Worm (Caenorhabditis elegans) whole organism, L4 larva: ENCODE data around the gene M04D8.4.
A peak's percentile ranks its signal among the peaks of the same experiment; 100 is the strongest.

Experiments used
- F44E2.7 ChIP-seq: fragments of 200-800 bp; sonication (Bioruptor generic); IDR thresholded peaks from 2 replicates; pipeline ENCODE4 v2.1.2; 2022; ENCODE audit warnings: missing genetic modification characterization, missing compliant biosample characterization
- T26A8.4 ChIP-seq: fragments of 200-800 bp; sonication (Bioruptor generic); IDR thresholded peaks from 2 replicates; pipeline ENCODE4 v1.3.6; 2022; ENCODE audit warnings: missing genetic modification characterization, missing compliant biosample characterization
- Y105C5A.15 ChIP-seq: fragments of 200-800 bp; sonication (Bioruptor generic); IDR thresholded peaks from 2 replicates; pipeline ENCODE4 v1.3.6; 2022; ENCODE audit warnings: missing genetic modification characterization, missing compliant biosample characterization
- Y5F2A.4 ChIP-seq: fragments of 200-800 bp; sonication (Bioruptor generic); optimal IDR thresholded peaks from 2 replicates; lab custom pipeline; 2018; ENCODE audit warnings: mild to moderate bottlenecking, missing genetic modification characterization, missing compliant biosample characterization
- aha-1 ChIP-seq: fragments of 150-350 bp; peaks from one replicate; lab custom pipeline; 2014; ENCODE audit warnings: missing biosample characterization, missing genetic modification characterization
- aly-2 ChIP-seq: sonication (generic microtip); optimal IDR thresholded peaks from 2 replicates; lab custom pipeline; 2018; ENCODE audit warnings: missing biosample characterization, missing genetic modification characterization
- ceh-44 ChIP-seq: fragments of 200-800 bp; sonication (Bioruptor generic); IDR thresholded peaks from 2 replicates; pipeline ENCODE4 v1.3.6; 2022; ENCODE audit warnings: missing genetic modification reagents, missing genetic modification characterization, missing compliant biosample characterization
- ceh-82 ChIP-seq: sonication (generic microtip); optimal IDR thresholded peaks from 2 replicates; lab custom pipeline; 2017; ENCODE audit warnings: missing biosample characterization, missing genetic modification characterization
- cey-2 ChIP-seq: sonication (generic microtip); optimal IDR thresholded peaks from 3 replicates; lab custom pipeline; 2017; ENCODE audit warnings: missing genetic modification characterization, mild to moderate bottlenecking, missing compliant biosample characterization, antibody characterized with exemption, borderline replicate concordance; ENCODE audit not compliant: insufficient read depth
- daf-16 ChIP-seq, 3 experiments: sonication (generic microtip); optimal IDR thresholded peaks; 2 replicates each; lab custom pipeline; 2016 to 2017; ENCODE audit warnings: missing genetic modification characterization in 3 of 3, missing genetic modification reagents in 3 of 3, mild to moderate bottlenecking in 2 of 3, missing compliant biosample characterization in 2 of 3, missing biosample characterization in 1 of 3, moderate library complexity in 1 of 3
- daf-8 ChIP-seq: fragments of 200-800 bp; sonication (Bioruptor generic); IDR thresholded peaks from 2 replicates; pipeline ENCODE4 v1.3.6; 2022; ENCODE audit warnings: missing genetic modification characterization, missing compliant biosample characterization
- dmd-6 ChIP-seq: fragments of 200-800 bp; sonication (Bioruptor generic); IDR thresholded peaks from 2 replicates; pipeline ENCODE4 v1.3.6; 2022; ENCODE audit warnings: missing genetic modification reagents, missing genetic modification characterization, missing compliant biosample characterization
- duxl-1 ChIP-seq: sonication (generic microtip); optimal IDR thresholded peaks from 2 replicates; lab custom pipeline; 2016; ENCODE audit warnings: mild to moderate bottlenecking, missing genetic modification characterization, moderate library complexity, missing compliant biosample characterization; ENCODE audit not compliant: poor library complexity
- hlh-11 ChIP-seq: fragments of 200-800 bp; sonication (Bioruptor generic); optimal IDR thresholded peaks from 2 replicates; lab custom pipeline; 2018; ENCODE audit warnings: mild to moderate bottlenecking, missing genetic modification characterization, missing compliant biosample characterization
- hlh-30 ChIP-seq: sonication (generic microtip); optimal IDR thresholded peaks from 2 replicates; lab custom pipeline; 2017; ENCODE audit warnings: antibody characterized with exemption, mild to moderate bottlenecking, missing genetic modification characterization, missing compliant biosample characterization; ENCODE audit not compliant: insufficient read depth
- hmg-1.1 ChIP-seq: fragments of 200-800 bp; sonication (Bioruptor generic); IDR thresholded peaks from 2 replicates; pipeline ENCODE4 v1.3.6; 2022; ENCODE audit warnings: missing genetic modification reagents, missing genetic modification characterization, missing compliant biosample characterization
- lim-7 ChIP-seq: fragments of 200-800 bp; sonication (Bioruptor generic); IDR thresholded peaks from 2 replicates; pipeline ENCODE4 v1.3.6; 2022; ENCODE audit warnings: missing genetic modification characterization, missing compliant biosample characterization
- lin-1 ChIP-seq: fragments of 200-800 bp; sonication (Bioruptor generic); IDR thresholded peaks from 2 replicates; pipeline ENCODE4 v1.3.6; 2022; ENCODE audit warnings: missing genetic modification reagents, missing genetic modification characterization, missing compliant biosample characterization
- lin-29 ChIP-seq: fragments of 200-800 bp; sonication (Bioruptor generic); IDR thresholded peaks from 2 replicates; pipeline ENCODE4 v1.3.6; 2022; ENCODE audit warnings: missing genetic modification reagents, missing genetic modification characterization, missing compliant biosample characterization
- lir-3 ChIP-seq: sonication (generic microtip); optimal IDR thresholded peaks from 2 replicates; lab custom pipeline; 2016; ENCODE audit warnings: mild to moderate bottlenecking, missing genetic modification characterization, missing compliant biosample characterization
- lsy-2 ChIP-seq, 2 experiments: fragments of 150-350 bp in 1 of 2; sonication (generic microtip) in 1 of 2; optimal IDR thresholded peaks; 2 replicates each; lab custom pipeline; 2014 to 2017; ENCODE audit warnings: missing biosample characterization in 2 of 2, missing genetic modification characterization in 2 of 2
- nhr-11 ChIP-seq: fragments of 150-350 bp; optimal IDR thresholded peaks from 2 replicates; lab custom pipeline; 2014; ENCODE audit warnings: missing biosample characterization, missing genetic modification characterization
- nhr-111 ChIP-seq: fragments of 200-800 bp; sonication (Bioruptor generic); optimal IDR thresholded peaks from 2 replicates; lab custom pipeline; 2018; ENCODE audit warnings: mild to moderate bottlenecking, missing genetic modification characterization, missing compliant biosample characterization
- nhr-25 ChIP-seq: sonication (generic microtip); optimal IDR thresholded peaks from 2 replicates; lab custom pipeline; 2017; ENCODE audit warnings: missing genetic modification characterization, mild to moderate bottlenecking, missing compliant biosample characterization, antibody characterized with exemption, moderate library complexity, borderline replicate concordance; ENCODE audit not compliant: insufficient read depth
- nhr-42 ChIP-seq: fragments of 200-800 bp; sonication (Bioruptor generic); IDR thresholded peaks from 2 replicates; pipeline ENCODE4 v1.3.6; 2022; ENCODE audit warnings: missing genetic modification characterization, missing compliant biosample characterization
- nhr-48 ChIP-seq: sonication (generic microtip); optimal IDR thresholded peaks from 2 replicates; lab custom pipeline; 2016; ENCODE audit warnings: mild to moderate bottlenecking, missing genetic modification characterization, missing compliant biosample characterization
- nhr-6 ChIP-seq: fragments of 150-350 bp; optimal IDR thresholded peaks from 2 replicates; lab custom pipeline; 2014; ENCODE audit warnings: missing biosample characterization, missing genetic modification characterization
- nhr-76 ChIP-seq: fragments of 150-350 bp; optimal IDR thresholded peaks from 2 replicates; lab custom pipeline; 2014; ENCODE audit warnings: missing biosample characterization, missing genetic modification characterization
- pqm-1 ChIP-seq: sonication (generic microtip); optimal IDR thresholded peaks from 2 replicates; lab custom pipeline; 2017; ENCODE audit warnings: missing biosample characterization, missing genetic modification characterization
- snpc-1.2 ChIP-seq: fragments of 200-800 bp; sonication (Bioruptor generic); IDR thresholded peaks from 2 replicates; pipeline ENCODE4 v1.3.6; 2022; ENCODE audit warnings: missing genetic modification reagents, missing genetic modification characterization, missing compliant biosample characterization
- unc-130 ChIP-seq: sonication (generic microtip); optimal IDR thresholded peaks from 2 replicates; lab custom pipeline; 2016; ENCODE audit warnings: missing genetic modification reagents, missing genetic modification characterization, missing compliant biosample characterization
- unc-62 ChIP-seq, 3 experiments: fragments of 150-350 bp in 1 of 3; sonication (generic microtip); optimal IDR thresholded peaks in 2 of 3; peaks in 1 of 3; 1 replicate in 1 of 3; 2 replicates in 2 of 3; lab custom pipeline; 2014 to 2017; ENCODE audit warnings: missing biosample characterization in 3 of 3, missing genetic modification characterization in 3 of 3, missing genetic modification reagents in 3 of 3, missing genotype in 1 of 3
- vab-7 ChIP-seq: fragments of 200-800 bp; sonication (Bioruptor generic); IDR thresholded peaks from 2 replicates; pipeline ENCODE4 v1.3.6; 2022; ENCODE audit warnings: missing genetic modification reagents, missing genetic modification characterization, missing compliant biosample characterization
- zfp-2 ChIP-seq: sonication (generic microtip); optimal IDR thresholded peaks from 2 replicates; lab custom pipeline; 2016; ENCODE audit warnings: mild to moderate bottlenecking, missing genetic modification characterization, missing compliant biosample characterization
- ztf-11 ChIP-seq: fragments of 150-350 bp; optimal IDR thresholded peaks from 2 replicates; lab custom pipeline; 2014; ENCODE audit warnings: missing biosample characterization, missing genetic modification characterization

The M04D8.4 gene

DNA sequence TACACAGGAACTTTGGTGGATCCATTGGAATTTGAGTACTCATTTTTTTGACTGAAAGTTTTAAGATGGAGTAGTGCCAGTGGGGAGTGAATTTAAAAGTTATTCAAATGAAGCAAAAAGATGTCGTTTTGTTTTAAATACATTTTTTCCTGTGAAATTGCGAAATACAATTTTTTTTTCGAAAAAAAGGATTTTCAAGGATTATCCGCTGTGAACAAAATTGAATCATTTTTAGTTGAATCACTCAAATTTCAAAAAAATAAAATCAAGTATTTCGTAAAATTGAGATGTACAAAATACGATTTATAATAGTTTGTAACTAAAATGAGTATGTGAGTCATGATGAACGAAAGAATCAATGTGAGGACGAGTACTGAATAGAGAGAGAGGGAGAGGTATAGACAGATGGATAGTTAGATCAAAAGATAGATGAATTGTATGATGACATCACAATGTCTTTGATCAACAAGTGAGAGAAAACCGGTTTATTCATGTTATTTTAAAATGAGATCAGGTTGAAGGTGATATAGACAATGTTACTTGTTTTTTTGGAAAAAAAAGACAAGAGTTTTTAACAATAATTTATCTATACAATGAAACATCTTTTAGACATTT is 23.6 kb downstream of the M04D8.4 start, which contains the start of gene C05B5.8:
C05B5.8 (minus strand) TSS at position 51 of the 615 bp plus-strand sequence.
- no peak for TF ChIP-seq nhr-42 (GFP tag; lab: Robert Waterston, UW)
- no peak for TF ChIP-seq snpc-1.2 (GFP tag; lab: Robert Waterston, UW)
- no peak for TF ChIP-seq nhr-111 (GFP tag; lab: Kevin White, UChicago)
- no peak for TF ChIP-seq hmg-1.1
- no peak for TF ChIP-seq ceh-82 (tag; lab: Kevin White, UChicago)
- no peak for TF ChIP-seq nhr-11 (tag; lab: Kevin White, UChicago)
- TF ChIP-seq Y5F2A.4 = no peak
- TF ChIP-seq hlh-30 (tag; lab: Kevin White, UChicago) = peak; percentile 14
- no peak for TF ChIP-seq daf-8 (GFP tag; lab: Robert Waterston, UW)
- no peak for TF ChIP-seq hlh-11 (tag; lab: Kevin White, UChicago)
- TF ChIP-seq lim-7 = no peak
- no peak for TF ChIP-seq lir-3 (tag; lab: Kevin White, UChicago)
- TF ChIP-seq nhr-48 (tag; lab: Kevin White, UChicago) = no peak
- TF ChIP-seq unc-62 (GFP tag; optimal IDR thresholded peaks at IDR 0.05 in 1 of 2; lab: Kevin White, UChicago) = peak in 1 of 2 experiments; percentile 79
- no peak for TF ChIP-seq unc-62 (tag; optimal IDR thresholded peaks at IDR 0.05; lab: Kevin White, UChicago)
- no peak for TF ChIP-seq Y105C5A.15
- TF ChIP-seq aha-1 (tag; lab: Kevin White, UChicago) = peak; percentile 60
- TF ChIP-seq nhr-76 = no peak
- TF ChIP-seq aly-2 (tag; lab: Kevin White, UChicago) = no peak
- TF ChIP-seq F44E2.7 (GFP tag; lab: Robert Waterston, UW) = no peak
- peak; percentile 50 for TF ChIP-seq cey-2 (tag; lab: Kevin White, UChicago)

DNA sequence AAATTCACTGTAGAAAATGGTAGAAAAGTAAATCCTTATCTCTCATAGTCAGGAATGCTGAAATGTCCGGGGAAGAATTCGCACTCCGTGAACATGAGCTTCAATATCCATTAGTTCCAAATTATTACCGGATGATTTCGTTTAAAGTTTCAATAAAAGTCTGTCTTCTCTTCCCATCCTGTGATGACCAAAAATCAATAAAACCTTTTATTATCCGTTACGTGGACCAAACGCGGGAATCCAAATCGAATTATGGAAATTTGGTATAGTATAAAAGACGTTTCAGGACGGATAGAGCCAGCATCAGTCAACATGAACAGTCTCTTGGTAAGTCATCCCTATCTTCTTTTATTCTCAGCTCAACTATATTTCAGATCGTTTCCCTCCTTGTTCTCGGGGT is 26.2 kb downstream of the M04D8.4 start, which contains the start of gene C05B5.11:
C05B5.11 (plus strand) TSS at position 301 of the 400 bp plus-strand sequence.
- TF ChIP-seq F44E2.7 (GFP tag; lab: Robert Waterston, UW) = no peak
- TF ChIP-seq lin-1 (GFP tag; lab: Robert Waterston, UW) = no peak
- no peak for TF ChIP-seq pqm-1 (tag; lab: Kevin White, UChicago)
- no peak for TF ChIP-seq ztf-11 (tag; lab: Kevin White, UChicago)
- TF ChIP-seq dmd-6 (GFP tag; lab: Robert Waterston, UW) = no peak
- TF ChIP-seq ceh-44 (GFP tag; lab: Robert Waterston, UW) = no peak
- no peak for TF ChIP-seq unc-130 (GFP tag; lab: Kevin White, UChicago)
- TF ChIP-seq nhr-25 (tag; lab: Kevin White, UChicago) = no peak
- TF ChIP-seq hlh-30 (tag; lab: Kevin White, UChicago) = no peak
- no peak for TF ChIP-seq T26A8.4 (GFP tag; lab: Robert Waterston, UW)
- TF ChIP-seq zfp-2 (tag; lab: Kevin White, UChicago) = no peak
- TF ChIP-seq nhr-48 (tag; lab: Kevin White, UChicago) = no peak
- TF ChIP-seq lsy-2 (tag; optimal IDR thresholded peaks at IDR 0.05; lab: Kevin White, UChicago) = no peak
- no peak for TF ChIP-seq Y105C5A.15
- TF ChIP-seq vab-7 (GFP tag; lab: Robert Waterston, UW) = no peak
- no peak for TF ChIP-seq lin-29 (GFP tag; lab: Robert Waterston, UW)

DNA sequence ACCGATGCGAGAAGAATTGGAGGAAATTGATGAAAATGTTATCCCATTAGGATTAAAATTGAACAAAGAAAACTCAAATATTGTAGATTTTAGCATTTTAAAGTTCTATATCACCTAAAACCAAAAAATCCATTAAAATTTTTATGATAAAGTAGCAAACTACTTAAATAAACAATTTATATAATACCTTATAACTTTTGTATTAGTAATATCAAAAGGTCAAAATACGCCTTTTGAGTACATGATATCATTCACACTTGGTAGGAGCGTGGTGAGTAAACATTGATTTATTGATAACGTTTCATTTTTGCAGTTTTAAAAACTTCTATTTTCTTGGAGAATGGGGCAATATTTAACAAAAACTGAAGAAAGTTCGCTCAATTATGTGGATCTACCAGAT is 29.4 kb downstream of the M04D8.4 start, which contains the start of gene C05B5.5:
C05B5.5 (plus strand) TSS at position 301 of the 400 bp plus-strand sequence.
- peak; percentile 19 for TF ChIP-seq nhr-6 (tag; lab: Kevin White, UChicago)
- TF ChIP-seq daf-16 (GFP tag; optimal IDR thresholded peaks at IDR 0.05; lab: Kevin White, UChicago) = no peak
- TF ChIP-seq daf-16 (tag; optimal IDR thresholded peaks at IDR 0.05; lab: Kevin White, UChicago) = peak; percentile 32
- TF ChIP-seq aha-1 (tag; lab: Kevin White, UChicago) = no peak
- no peak for TF ChIP-seq duxl-1
- peak; percentile 7 for TF ChIP-seq pqm-1 (tag; lab: Kevin White, UChicago)
